Worm (Caenorhabditis elegans) whole organism, L4 larva: ENCODE results near the gene Y49F6B.8.

Experiments used
- D1046.2 ChIP-seq: fragments of 200-800 bp; sonication (Bioruptor generic); IDR thresholded peaks from 2 replicates; pipeline ENCODE4 v1.3.6; 2022; ENCODE audit warnings: missing genetic modification characterization, missing compliant biosample characterization
- F26F4.8 ChIP-seq: fragments of 200-800 bp; sonication (Bioruptor generic); conservative IDR thresholded peaks from 2 replicates; pipeline ENCODE4 v1.3.6; 2022; ENCODE audit warnings: missing genetic modification characterization, missing compliant biosample characterization
- F44E2.7 ChIP-seq: fragments of 200-800 bp; sonication (Bioruptor generic); IDR thresholded peaks from 2 replicates; pipeline ENCODE4 v2.1.2; 2022; ENCODE audit warnings: missing genetic modification characterization, missing compliant biosample characterization
- F49E8.2 ChIP-seq: sonication (generic microtip); optimal IDR thresholded peaks from 2 replicates; lab custom pipeline; 2016; ENCODE audit warnings: missing compliant biosample characterization, mild to moderate bottlenecking, missing genetic modification characterization, borderline replicate concordance
- R02D3.7 ChIP-seq: fragments of 150-350 bp; sonication (generic microtip); optimal IDR thresholded peaks from 3 replicates; lab custom pipeline; 2014; ENCODE audit warnings: missing biosample characterization, missing genetic modification characterization
- ceh-20 ChIP-seq: fragments of 200-800 bp; sonication (Bioruptor generic); IDR thresholded peaks from 2 replicates; pipeline ENCODE4 v1.3.6; 2022; ENCODE audit warnings: missing genetic modification reagents, missing genetic modification characterization, missing compliant biosample characterization
- ceh-62 ChIP-seq: sonication (generic microtip); optimal IDR thresholded peaks from 2 replicates; lab custom pipeline; 2017; ENCODE audit warnings: missing biosample characterization, missing genetic modification characterization
- daf-8 ChIP-seq: fragments of 200-800 bp; sonication (Bioruptor generic); IDR thresholded peaks from 2 replicates; pipeline ENCODE4 v1.3.6; 2022; ENCODE audit warnings: missing genetic modification characterization, missing compliant biosample characterization
- duxl-1 ChIP-seq: sonication (generic microtip); optimal IDR thresholded peaks from 2 replicates; lab custom pipeline; 2016; ENCODE audit warnings: mild to moderate bottlenecking, missing genetic modification characterization, moderate library complexity, missing compliant biosample characterization; ENCODE audit not compliant: poor library complexity
- dve-1 ChIP-seq: sonication (generic microtip); optimal IDR thresholded peaks from 2 replicates; lab custom pipeline; 2017; ENCODE audit warnings: antibody characterized with exemption, mild to moderate bottlenecking, missing genetic modification characterization, missing compliant biosample characterization; ENCODE audit not compliant: insufficient read depth
- egl-43 ChIP-seq: fragments of 200-800 bp; sonication (Bioruptor generic); IDR thresholded peaks from 2 replicates; pipeline ENCODE4 v1.3.6; 2022; ENCODE audit warnings: missing genetic modification reagents, missing genetic modification characterization, missing compliant biosample characterization
- hif-1 ChIP-seq, 2 experiments: sonication (generic microtip); optimal IDR thresholded peaks; 2 replicates each; lab custom pipeline; 2016 to 2017; ENCODE audit warnings: missing compliant biosample characterization in 2 of 2, missing genetic modification characterization in 2 of 2, missing genetic modification reagents in 2 of 2, missing genotype in 2 of 2, mild to moderate bottlenecking in 1 of 2
- hlh-11 ChIP-seq: fragments of 200-800 bp; sonication (Bioruptor generic); optimal IDR thresholded peaks from 2 replicates; lab custom pipeline; 2018; ENCODE audit warnings: mild to moderate bottlenecking, missing genetic modification characterization, missing compliant biosample characterization
- hlh-30 ChIP-seq: sonication (generic microtip); optimal IDR thresholded peaks from 2 replicates; lab custom pipeline; 2017; ENCODE audit warnings: antibody characterized with exemption, mild to moderate bottlenecking, missing genetic modification characterization, missing compliant biosample characterization; ENCODE audit not compliant: insufficient read depth
- lin-1 ChIP-seq: fragments of 200-800 bp; sonication (Bioruptor generic); IDR thresholded peaks from 2 replicates; pipeline ENCODE4 v1.3.6; 2022; ENCODE audit warnings: missing genetic modification reagents, missing genetic modification characterization, missing compliant biosample characterization
- lin-13 ChIP-seq: fragments of 150-350 bp; optimal IDR thresholded peaks from 2 replicates; lab custom pipeline; 2014; ENCODE audit warnings: missing biosample characterization, missing genetic modification reagents, missing genetic modification characterization
- lin-38 ChIP-seq: fragments of 200-800 bp; sonication (Bioruptor generic); IDR thresholded peaks from 2 replicates; pipeline ENCODE4 v1.3.6; 2022; ENCODE audit warnings: missing genetic modification reagents, missing genetic modification characterization, missing compliant biosample characterization
- lsy-2 ChIP-seq, 2 experiments: fragments of 150-350 bp in 1 of 2; sonication (generic microtip) in 1 of 2; optimal IDR thresholded peaks; 2 replicates each; lab custom pipeline; 2014 to 2017; ENCODE audit warnings: missing biosample characterization in 2 of 2, missing genetic modification characterization in 2 of 2
- mdl-1 ChIP-seq, 2 experiments: fragments of 150-350 bp in 1 of 2; sonication (generic microtip) in 1 of 2; optimal IDR thresholded peaks; 2 replicates each; lab custom pipeline; 2014 to 2017; ENCODE audit warnings: missing biosample characterization in 2 of 2, missing genetic modification characterization in 2 of 2
- mep-1 ChIP-seq: fragments of 150-350 bp; sonication (generic microtip); optimal IDR thresholded peaks from 3 replicates; lab custom pipeline; 2014; ENCODE audit warnings: missing biosample characterization, missing genetic modification characterization
- mes-2 ChIP-seq: sonication (generic microtip); optimal IDR thresholded peaks from 2 replicates; lab custom pipeline; 2016; ENCODE audit warnings: missing genotype, mild to moderate bottlenecking, missing genetic modification characterization, missing compliant biosample characterization; ENCODE audit not compliant: poor library complexity, severe bottlenecking
- mxl-3 ChIP-seq: fragments of 200-800 bp; sonication (Bioruptor generic); optimal IDR thresholded peaks from 2 replicates; lab custom pipeline; 2018; ENCODE audit warnings: mild to moderate bottlenecking, missing genetic modification characterization, missing compliant biosample characterization
- nhr-102 ChIP-seq: sonication (generic microtip); optimal IDR thresholded peaks from 2 replicates; lab custom pipeline; 2016; ENCODE audit warnings: mild to moderate bottlenecking, missing genetic modification characterization, moderate library complexity, missing compliant biosample characterization
- nhr-237 ChIP-seq: sonication (generic microtip); optimal IDR thresholded peaks from 2 replicates; lab custom pipeline; 2017; ENCODE audit warnings: missing biosample characterization, missing genetic modification characterization
- nhr-42 ChIP-seq: fragments of 200-800 bp; sonication (Bioruptor generic); IDR thresholded peaks from 2 replicates; pipeline ENCODE4 v1.3.6; 2022; ENCODE audit warnings: missing genetic modification characterization, missing compliant biosample characterization
- nhr-48 ChIP-seq: sonication (generic microtip); optimal IDR thresholded peaks from 2 replicates; lab custom pipeline; 2016; ENCODE audit warnings: mild to moderate bottlenecking, missing genetic modification characterization, missing compliant biosample characterization
- nhr-6 ChIP-seq: fragments of 150-350 bp; optimal IDR thresholded peaks from 2 replicates; lab custom pipeline; 2014; ENCODE audit warnings: missing biosample characterization, missing genetic modification characterization
- nhr-76 ChIP-seq: fragments of 150-350 bp; optimal IDR thresholded peaks from 2 replicates; lab custom pipeline; 2014; ENCODE audit warnings: missing biosample characterization, missing genetic modification characterization
- nhr-77 ChIP-seq: fragments of 150-350 bp; optimal IDR thresholded peaks from 2 replicates; lab custom pipeline; 2014; ENCODE audit warnings: missing biosample characterization, missing genetic modification characterization
- php-3 ChIP-seq: fragments of 200-800 bp; sonication (Bioruptor generic); IDR thresholded peaks from 2 replicates; pipeline ENCODE4 v1.3.6; 2022; ENCODE audit warnings: missing genetic modification reagents, missing genetic modification characterization, missing compliant biosample characterization
- pqm-1 ChIP-seq: sonication (generic microtip); optimal IDR thresholded peaks from 2 replicates; lab custom pipeline; 2017; ENCODE audit warnings: missing biosample characterization, missing genetic modification characterization
- skn-1 ChIP-seq: fragments of 150-350 bp; optimal IDR thresholded peaks from 2 replicates; lab custom pipeline; 2014; ENCODE audit warnings: missing biosample characterization, missing genetic modification characterization
- snpc-1.2 ChIP-seq: fragments of 200-800 bp; sonication (Bioruptor generic); IDR thresholded peaks from 2 replicates; pipeline ENCODE4 v1.3.6; 2022; ENCODE audit warnings: missing genetic modification reagents, missing genetic modification characterization, missing compliant biosample characterization
- spr-3 ChIP-seq: fragments of 200-800 bp; sonication (Bioruptor generic); optimal IDR thresholded peaks from 2 replicates; lab custom pipeline; 2018; ENCODE audit warnings: mild to moderate bottlenecking, missing genetic modification characterization, missing compliant biosample characterization
- tag-97 ChIP-seq: fragments of 200-800 bp; sonication (Bioruptor generic); IDR thresholded peaks from 2 replicates; pipeline ENCODE4 v1.3.6; 2022; ENCODE audit warnings: missing genetic modification characterization, missing compliant biosample characterization
- tra-1 ChIP-seq: fragments of 200-800 bp; sonication (Bioruptor generic); IDR thresholded peaks from 2 replicates; pipeline ENCODE4 v1.3.6; 2022; ENCODE audit warnings: missing genetic modification reagents, missing genetic modification characterization, missing compliant biosample characterization
- unc-39 ChIP-seq: sonication (generic microtip); optimal IDR thresholded peaks from 2 replicates; lab custom pipeline; 2017; ENCODE audit warnings: missing biosample characterization, missing genetic modification characterization
- zag-1 ChIP-seq: fragments of 150-350 bp; optimal IDR thresholded peaks from 2 replicates; lab custom pipeline; 2014; ENCODE audit warnings: missing biosample characterization, missing genetic modification characterization
- zfp-2 ChIP-seq: sonication (generic microtip); optimal IDR thresholded peaks from 2 replicates; lab custom pipeline; 2016; ENCODE audit warnings: mild to moderate bottlenecking, missing genetic modification characterization, missing compliant biosample characterization
- zfp-3 ChIP-seq: fragments of 200-800 bp; sonication (Bioruptor generic); conservative IDR thresholded peaks from 2 replicates; pipeline ENCODE4 v1.3.6; 2022; ENCODE audit warnings: missing genetic modification reagents, missing genetic modification characterization, missing compliant biosample characterization
- ztf-11 ChIP-seq: fragments of 150-350 bp; optimal IDR thresholded peaks from 2 replicates; lab custom pipeline; 2014; ENCODE audit warnings: missing biosample characterization, missing genetic modification characterization

Y49F6B.8 gene

DNA sequence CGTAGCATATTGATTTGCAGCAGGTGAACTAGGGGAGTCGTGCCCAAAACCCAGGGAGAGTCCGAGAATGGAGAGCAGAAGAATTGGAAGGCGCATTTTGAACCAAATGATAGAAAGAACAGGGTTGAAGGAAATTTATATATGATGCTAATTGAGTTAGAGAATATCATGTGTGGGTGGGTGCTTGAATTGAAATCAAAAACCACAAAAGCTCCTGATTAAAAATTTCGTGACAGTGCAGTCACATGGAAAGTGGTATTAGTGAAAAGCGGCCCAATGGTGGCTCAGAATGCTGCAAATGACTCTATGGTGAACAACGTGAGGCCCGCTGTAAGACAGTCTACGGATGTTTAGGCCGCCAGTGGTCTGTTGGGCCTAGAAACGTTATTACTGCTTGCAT, 19.9 kb downstream of the Y49F6B.8 start, which contains the start of gene C16C8.8:
C16C8.8 (minus strand) TSS at position 101 of the 400 bp plus-strand sequence.
- TF ChIP-seq zag-1 (tag; lab: Kevin White, UChicago): no peak
- no peak for TF ChIP-seq duxl-1
- TF ChIP-seq lin-1: no peak
- TF ChIP-seq unc-39 (tag; lab: Kevin White, UChicago): no peak
- TF ChIP-seq F26F4.8 (GFP tag; lab: Robert Waterston, UW): no peak
- TF ChIP-seq nhr-42: no peak
- TF ChIP-seq hlh-30: no peak
- no peak for TF ChIP-seq hlh-11
- no peak for TF ChIP-seq dve-1
- TF ChIP-seq nhr-237 (tag; lab: Kevin White, UChicago): no peak
- no peak for TF ChIP-seq nhr-77 (tag; lab: Kevin White, UChicago)
- no peak for TF ChIP-seq mxl-3 (GFP tag; lab: Kevin White, UChicago)
- no peak for TF ChIP-seq daf-8 (GFP tag; lab: Robert Waterston, UW)
- TF ChIP-seq php-3 (GFP tag; lab: Robert Waterston, UW): no peak
- no peak for TF ChIP-seq mes-2 (tag; lab: Kevin White, UChicago)

ce11 chrII:3460048-3460447, 21.4 kb downstream of the Y49F6B.8 start, which contains the start of gene C16C8.7:
C16C8.7 (minus strand) TSS chrII:3460148.
- TF ChIP-seq tag-97 (GFP tag; lab: Robert Waterston, UW) (no peak), nhr-6 (tag; lab: Kevin White, UChicago) (no peak)

ce11 chrII:3459199-3459598, 22.3 kb downstream of the Y49F6B.8 start:
- TF ChIP-seq skn-1 (tag; lab: Kevin White, UChicago) (no peak), tra-1 (no peak)

ce11 chrII:3458209-3458608, 23.3 kb downstream of the Y49F6B.8 start, which contains the start of the genes C16C8.26 and C16C8.19:
C16C8.26 (minus strand) TSS chrII:3458309.
C16C8.19 (plus strand) TSS chrII:3458487.
- TF ChIP-seq nhr-102 (tag; lab: Kevin White, UChicago): no peak

DNA sequence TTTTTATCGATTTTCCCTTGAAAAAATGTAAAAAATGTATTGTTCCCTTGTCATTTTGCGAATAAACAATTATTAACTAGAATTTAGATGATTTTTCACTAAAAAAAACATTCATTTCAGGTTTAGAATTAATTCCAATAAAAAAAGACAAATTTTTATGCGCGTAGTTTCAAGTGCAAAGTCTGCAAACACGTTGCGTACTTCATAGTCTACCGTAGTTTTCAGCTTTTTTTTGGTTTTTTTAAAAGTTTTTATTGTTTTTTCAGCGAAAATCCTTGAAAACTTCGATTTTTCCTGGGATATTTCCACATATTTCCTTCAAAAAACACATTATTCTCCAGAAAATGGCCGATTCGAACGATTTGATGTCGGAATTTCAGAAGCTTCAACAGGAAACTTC, 28.0 kb downstream of the Y49F6B.8 start, which contains the start of gene C16C8.11:
C16C8.11 (plus strand) TSS at position 188 of the 400 bp plus-strand sequence.
- TF ChIP-seq R02D3.7 (no peak), nhr-48 (tag; lab: Kevin White, UChicago) (no peak), zfp-2 (no peak), pqm-1 (tag; lab: Kevin White, UChicago) (no peak), nhr-77 (tag; lab: Kevin White, UChicago) (no peak), nhr-76 (tag; lab: Kevin White, UChicago) (no peak), lin-13 (no peak), spr-3 (GFP tag; lab: Kevin White, UChicago) (no peak), mdl-1 (tag; optimal IDR thresholded peaks at IDR 0.05; lab: Kevin White, UChicago) (no peak), F44E2.7 (GFP tag; lab: Robert Waterston, UW) (no peak), F49E8.2 (no peak), ceh-62 (tag; lab: Kevin White, UChicago) (no peak), ceh-20 (GFP tag; lab: Robert Waterston, UW) (no peak)

DNA sequence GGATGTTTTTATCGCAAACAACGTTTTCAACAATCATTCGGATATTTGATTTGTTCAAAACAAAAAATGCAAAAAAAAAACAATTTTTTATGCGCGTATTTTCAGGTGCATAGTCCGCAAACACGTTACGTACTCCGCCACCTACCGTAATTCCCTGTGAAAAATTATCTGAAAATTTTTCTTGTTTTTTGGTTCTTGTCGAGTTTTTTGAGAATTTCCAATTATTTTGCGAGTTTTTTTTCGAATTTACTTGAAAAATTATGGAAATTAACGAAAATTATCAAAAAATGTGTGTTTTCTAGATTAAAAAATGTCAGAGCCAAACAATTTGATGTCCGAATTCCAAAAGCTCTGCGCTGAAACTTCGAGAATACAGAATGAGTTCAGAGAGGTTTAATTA, 29.1 kb downstream of the Y49F6B.8 start, which contains the start of gene C16C8.12:
C16C8.12 (plus strand) TSS at position 301 of the 400 bp plus-strand sequence.
- TF ChIP-seq D1046.2 (GFP tag; lab: Robert Waterston, UW) (no peak), lsy-2 (tag; optimal IDR thresholded peaks at IDR 0.05; lab: Kevin White, UChicago) (no peak), F26F4.8 (GFP tag; lab: Robert Waterston, UW) (no peak), mep-1 (no peak), snpc-1.2 (GFP tag; lab: Robert Waterston, UW) (no peak), hif-1 (tag; optimal IDR thresholded peaks at IDR 0.05; lab: Kevin White, UChicago) (no peak), nhr-102 (tag; lab: Kevin White, UChicago) (no peak), zfp-3 (GFP tag; lab: Robert Waterston, UW) (no peak), egl-43 (GFP tag; lab: Robert Waterston, UW) (no peak), nhr-76 (tag; lab: Kevin White, UChicago) (no peak), lin-38 (no peak), ztf-11 (no peak)
